Fruit fly (Drosophila melanogaster): ENCODE data around the gene dsx-c73A.

dm6 chr3L:16412394-16412950 is 39.3 kb downstream of the dsx-c73A start, which contains the start of gene Serinc:
- TF ChIP-seq pan (optimal IDR thresholded peaks at IDR 0.05) (no peak), psq (optimal IDR thresholded peaks at IDR 0.05) (no peak), usp (GFP tag; optimal IDR thresholded peaks at IDR 0.05) (no peak)

All from whole organism.